Worm (Caenorhabditis elegans): ENCODE data around the gene T19H12.12.

- TF ChIP-seq lin-39 (tag; optimal IDR thresholded peaks at IDR 0.05) (no peak), zag-1 (tag; optimal IDR thresholded peaks at IDR 0.05) (no peak), egl-27 (tag; optimal IDR thresholded peaks at IDR 0.05) (no peak), snpc-4 (tag; optimal IDR thresholded peaks at IDR 0.05) (no peak), nhr-11 (tag; optimal IDR thresholded peaks at IDR 0.05) (no peak), unc-39 (tag; optimal IDR thresholded peaks at IDR 0.05) (no peak), nhr-21 (tag; optimal IDR thresholded peaks at IDR 0.05) (no peak), lsy-2 (tag; optimal IDR thresholded peaks at IDR 0.05) (no peak), lin-13 (GFP tag; optimal IDR thresholded peaks at IDR 0.05) (no peak), ztf-4 (tag; optimal IDR thresholded peaks at IDR 0.05) (no peak), unc-62 (GFP tag; optimal IDR thresholded peaks at IDR 0.05) (no peak)
Measured at ce11 chrV:4881377-4881776, 3.2 kb upstream of the T19H12.12 start, which contains the start of gene str-32.
